Fruit fly (Drosophila melanogaster): Measurements from ENCODE around the gene CG11249.

DNA sequence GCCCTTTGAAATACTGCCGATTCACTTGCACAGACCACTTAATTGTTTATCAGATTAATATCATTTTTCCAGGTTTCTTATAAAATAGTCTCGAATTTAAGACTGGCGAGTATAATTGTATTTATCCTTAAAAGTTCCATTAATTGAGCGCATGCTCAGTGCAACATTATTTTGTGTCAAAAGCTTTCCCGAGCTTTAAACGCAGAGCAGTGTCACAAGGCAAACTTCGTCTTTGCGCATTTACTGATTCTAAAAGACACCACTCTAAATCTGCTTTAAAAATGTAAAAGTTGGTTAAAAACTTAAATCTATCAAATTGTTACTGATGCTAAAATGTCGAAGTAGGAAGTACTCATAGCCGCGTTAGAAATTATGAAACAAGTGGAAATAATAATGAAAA is 46.4 kb upstream of the CG11249 start, which contains the start of the genes CG7166 and Alg11:
- TF ChIP-seq Sox15 (GFP tag; optimal IDR thresholded peaks at IDR 0.05) (no peak), Eip75B (GFP tag; optimal IDR thresholded peaks at IDR 0.05) (no peak)
